Fruit fly (Drosophila melanogaster): ENCODE data around the gene sens-2.

dm6 chr2L:6791845-6792443 lies 29.8 kb upstream of the sens-2 start:
- TF ChIP-seq CG4328 (GFP tag; optimal IDR thresholded peaks at IDR 0.05) (no peak), fu2 (GFP tag; optimal IDR thresholded peaks at IDR 0.05) (no peak), Ets65A (GFP tag) (no peak), gt (GFP tag; IDR thresholded peaks at IDR 0.05) (no peak), Dad (GFP tag; optimal IDR thresholded peaks at IDR 0.05) (no peak), Mes4 (GFP tag; optimal IDR thresholded peaks at IDR 0.05) (no peak), Hey (tag; optimal IDR thresholded peaks at IDR 0.05) (no peak), HmgZ (tag; optimal IDR thresholded peaks at IDR 0.05) (peak; percentile 17), bowl (GFP tag; IDR thresholded peaks at IDR 0.05) (no peak; the same call in 1 of the 2 replicates), CG18599 (GFP tag; optimal IDR thresholded peaks at IDR 0.05) (no peak)

Data from whole organism, embryonic.